Fruit fly (Drosophila melanogaster) whole organism, pupa: ENCODE data around the gene bam.

ENCODE experiments used
- CG10348 ChIP-seq: fragments of 200-800 bp; sonication (Bioruptor generic); IDR thresholded peaks from 2 replicates; pipeline ENCODE4 v1.3.6; 2022; ENCODE audit warnings: missing biosample characterization, missing genetic modification characterization
- CG12605 ChIP-seq: fragments of 200-800 bp; sonication (Bioruptor generic); IDR thresholded peaks from 2 replicates; pipeline ENCODE4 v1.3.6; 2022; ENCODE audit warnings: missing biosample characterization, missing genetic modification characterization
- CG13204 ChIP-seq: fragments of 200-800 bp; sonication (Bioruptor generic); optimal IDR thresholded peaks from 2 replicates; lab custom pipeline; 2018; ENCODE audit warnings: missing biosample characterization, mild to moderate bottlenecking, missing genetic modification characterization, moderate library complexity
- CG14655 ChIP-seq: fragments of 200-800 bp; sonication (Bioruptor generic); optimal IDR thresholded peaks from 3 replicates; lab custom pipeline; 2017; ENCODE audit warnings: mild to moderate bottlenecking, missing biosample characterization, missing genetic modification reagents, missing genetic modification characterization
- CG15710 ChIP-seq: fragments of 200-800 bp; sonication (Bioruptor generic); optimal IDR thresholded peaks from 2 replicates; lab custom pipeline; 2018; ENCODE audit warnings: missing biosample characterization, mild to moderate bottlenecking, missing genetic modification characterization, moderate library complexity
- CG17806 ChIP-seq: fragments of 200-800 bp; sonication (Bioruptor generic); optimal IDR thresholded peaks from 2 replicates; lab custom pipeline; 2018; ENCODE audit warnings: missing biosample characterization, mild to moderate bottlenecking, missing genetic modification characterization, moderate library complexity
- CG32121 ChIP-seq: fragments of 200-800 bp; sonication (Bioruptor generic); IDR thresholded peaks from 2 replicates; pipeline ENCODE4 v1.3.6; 2022; ENCODE audit warnings: missing biosample characterization, missing genetic modification characterization
- CG34367 ChIP-seq: fragments of 200-800 bp; sonication (Bioruptor generic); optimal IDR thresholded peaks from 2 replicates; lab custom pipeline; 2018; ENCODE audit warnings: missing biosample characterization, mild to moderate bottlenecking, missing genetic modification characterization
- CG4496 ChIP-seq: fragments of 200-800 bp; sonication (Bioruptor generic); IDR thresholded peaks from 3 replicates; pipeline ENCODE4 v1.3.6; 2022; ENCODE audit warnings: missing biosample characterization, missing genetic modification characterization
- CG8159 ChIP-seq: fragments of 200-800 bp; sonication (Bioruptor generic); optimal IDR thresholded peaks from 3 replicates; lab custom pipeline; 2018; ENCODE audit warnings: missing biosample characterization, mild to moderate bottlenecking, missing genetic modification characterization, moderate library complexity
- CG8301 ChIP-seq: fragments of 200-800 bp; sonication (Bioruptor generic); optimal IDR thresholded peaks from 2 replicates; lab custom pipeline; 2018; ENCODE audit warnings: missing biosample characterization, mild to moderate bottlenecking, missing genetic modification characterization
- CG9948 ChIP-seq: fragments of 200-800 bp; sonication (Bioruptor generic); optimal IDR thresholded peaks from 2 replicates; lab custom pipeline; 2018; ENCODE audit warnings: missing biosample characterization, mild to moderate bottlenecking, missing genetic modification characterization, moderate library complexity
- D1 ChIP-seq: fragments of 200-800 bp; sonication (Bioruptor generic); optimal IDR thresholded peaks from 2 replicates; lab custom pipeline; 2018; ENCODE audit warnings: missing biosample characterization, mild to moderate bottlenecking, missing genetic modification characterization, moderate library complexity
- EcR ChIP-seq: fragments of 200-800 bp; sonication (Bioruptor generic); optimal IDR thresholded peaks from 3 replicates; lab custom pipeline; 2019; ENCODE audit warnings: missing biosample characterization, missing genetic modification characterization, mild to moderate bottlenecking, moderate library complexity, missing genetic modification reagents
- Ets98B ChIP-seq: fragments of 200-800 bp; sonication (Bioruptor generic); IDR thresholded peaks from 2 replicates; pipeline ENCODE4 v1.3.6; 2022; ENCODE audit warnings: missing biosample characterization, missing genetic modification characterization
- Pif1A ChIP-seq: fragments of 200-800 bp; sonication (Bioruptor generic); optimal IDR thresholded peaks from 3 replicates; lab custom pipeline; 2016; ENCODE audit warnings: missing biosample characterization, missing genetic modification characterization
- Pif1B ChIP-seq: fragments of 200-800 bp; sonication (Bioruptor generic); optimal IDR thresholded peaks from 3 replicates; lab custom pipeline; 2016; ENCODE audit warnings: missing biosample characterization, missing genetic modification characterization
- Snoo ChIP-seq: fragments of 200-800 bp; sonication (Bioruptor generic); optimal IDR thresholded peaks from 3 replicates; lab custom pipeline; 2017; ENCODE audit warnings: missing biosample characterization, mild to moderate bottlenecking, missing genetic modification characterization, inconsistent platforms
- fd96Ca ChIP-seq: fragments of 200-800 bp; sonication (Bioruptor generic); IDR thresholded peaks from 3 replicates; pipeline ENCODE4 v1.3.6; 2022; ENCODE audit warnings: missing biosample characterization, missing genetic modification characterization
- gl ChIP-seq: fragments of 200-800 bp; sonication (Bioruptor generic); optimal IDR thresholded peaks from 2 replicates; lab custom pipeline; 2018; ENCODE audit warnings: missing biosample characterization, mild to moderate bottlenecking, missing genetic modification characterization
- rn ChIP-seq: fragments of 200-800 bp; sonication (Bioruptor generic); IDR thresholded peaks from 2 replicates; pipeline ENCODE4 v1.3.6; 2022; ENCODE audit warnings: missing biosample characterization, missing genetic modification characterization

bam gene

dm6 chr3R:25232271-25232989, 12.5 kb downstream of the bam start, which contains the start of gene Cad96Cb:
TSS of gene Cad96Cb (minus strand) at chr3R:25232321.
- TF ChIP-seq fd96Ca (GFP tag; lab: Robert Waterston, UW) (peak; percentile 56), CG10348 (GFP tag; lab: Robert Waterston, UW) (0 out of 2 replicates have a peak, but pooled peaks have one; percentile 7), EcR (GFP tag; lab: Kevin White, UChicago) (no peak), Ets98B (GFP tag; lab: Robert Waterston, UW) (peak; percentile 64), CG4496 (GFP tag; lab: Robert Waterston, UW) (peak; percentile 76; the same call in 2 of the 3 replicates), Pif1B (GFP tag; lab: Kevin White, UChicago) (peak; percentile 90), CG13204 (GFP tag; lab: Kevin White, UChicago) (peak; percentile 67), CG9948 (tag; lab: Kevin White, UChicago) (peak; percentile 92), Pif1A (GFP tag; lab: Kevin White, UChicago) (peak; percentile 93), CG15710 (tag; lab: Kevin White, UChicago) (peak; percentile 91), CG32121 (GFP tag; lab: Robert Waterston, UW) (peak; percentile 71; the same call in 1 of the 2 replicates), CG17806 (tag; lab: Kevin White, UChicago) (peak; percentile 84), Snoo (tag; lab: Kevin White, UChicago) (peak; percentile 92), rn (peak; percentile 54), gl (peak; percentile 68), D1 (tag; lab: Kevin White, UChicago) (peak; percentile 73), CG12605 (peak; percentile 49), CG8159 (tag; lab: Kevin White, UChicago) (peak; percentile 92), CG34367 (peak; percentile 82), CG8301 (tag; lab: Kevin White, UChicago) (peak; percentile 94), CG14655 (GFP tag; lab: Kevin White, UChicago) (peak; percentile 97)

dm6 chr3R:25225483-25225882, 19.4 kb downstream of the bam start:
- TF ChIP-seq rn (no peak), fd96Ca (GFP tag; lab: Robert Waterston, UW) (no peak), CG8301 (tag; lab: Kevin White, UChicago) (no peak), CG13204 (GFP tag; lab: Kevin White, UChicago) (no peak), Pif1A (GFP tag; lab: Kevin White, UChicago) (no peak), Pif1B (GFP tag; lab: Kevin White, UChicago) (no peak), CG9948 (tag; lab: Kevin White, UChicago) (no peak)

- TF ChIP-seq CG9948 (tag; lab: Kevin White, UChicago) = no peak
- no peak for TF ChIP-seq Ets98B (GFP tag; lab: Robert Waterston, UW)
- TF ChIP-seq D1 (tag; lab: Kevin White, UChicago) = no peak
- TF ChIP-seq CG10348 (GFP tag; lab: Robert Waterston, UW) = no peak
- TF ChIP-seq CG12605 = no peak
- no peak for TF ChIP-seq Pif1A (GFP tag; lab: Kevin White, UChicago)
- TF ChIP-seq fd96Ca (GFP tag; lab: Robert Waterston, UW) = no peak
- no peak for TF ChIP-seq CG14655 (GFP tag; lab: Kevin White, UChicago)
- no peak for TF ChIP-seq rn
- TF ChIP-seq CG13204 (GFP tag; lab: Kevin White, UChicago) = no peak
- no peak for TF ChIP-seq gl
- no peak for TF ChIP-seq CG15710 (tag; lab: Kevin White, UChicago)
- TF ChIP-seq CG8301 (tag; lab: Kevin White, UChicago) = no peak
- TF ChIP-seq Pif1B (GFP tag; lab: Kevin White, UChicago) = no peak
- TF ChIP-seq CG34367 = no peak
- TF ChIP-seq CG17806 (tag; lab: Kevin White, UChicago) = no peak
- TF ChIP-seq CG8159 (tag; lab: Kevin White, UChicago) = no peak
- TF ChIP-seq Snoo (tag; lab: Kevin White, UChicago) = no peak
- no peak for TF ChIP-seq EcR (GFP tag; lab: Kevin White, UChicago)
- TF ChIP-seq, all 21 proteins: peak for 0
Measured at dm6 chr3R:25221203-25221807, 23.6 kb downstream of the bam start, which contains the start of gene Alg9. TSS of gene Alg9 (plus strand) at chr3R:25221589.

dm6 chr3R:25219018-25219417, 25.9 kb downstream of the bam start, which contains the start of gene CG31103:
TSS of gene CG31103 (plus strand) at chr3R:25219318.
- TF ChIP-seq CG8301 (tag; lab: Kevin White, UChicago) = no peak
- TF ChIP-seq EcR (GFP tag; lab: Kevin White, UChicago) = no peak
- TF ChIP-seq CG14655 (GFP tag; lab: Kevin White, UChicago) = no peak
- no peak for TF ChIP-seq rn
- TF ChIP-seq D1 (tag; lab: Kevin White, UChicago) = no peak
- TF ChIP-seq CG8159 (tag; lab: Kevin White, UChicago) = no peak
- no peak for TF ChIP-seq CG15710 (tag; lab: Kevin White, UChicago)
- TF ChIP-seq CG4496 (GFP tag; lab: Robert Waterston, UW) = no peak
- no peak for TF ChIP-seq CG32121 (GFP tag; lab: Robert Waterston, UW)

dm6 chr3R:25215997-25216396, 28.9 kb downstream of the bam start, which contains the start of gene CG31106:
TSS of gene CG31106 (plus strand) at chr3R:25216297.
- TF ChIP-seq Pif1B (GFP tag; lab: Kevin White, UChicago) (no peak), CG15710 (tag; lab: Kevin White, UChicago) (no peak), CG34367 (no peak), Ets98B (GFP tag; lab: Robert Waterston, UW) (no peak), fd96Ca (GFP tag; lab: Robert Waterston, UW) (no peak), CG17806 (tag; lab: Kevin White, UChicago) (no peak), CG4496 (GFP tag; lab: Robert Waterston, UW) (no peak), CG12605 (no peak), CG9948 (tag; lab: Kevin White, UChicago) (no peak), Snoo (tag; lab: Kevin White, UChicago) (no peak), CG13204 (GFP tag; lab: Kevin White, UChicago) (no peak), D1 (tag; lab: Kevin White, UChicago) (no peak), EcR (GFP tag; lab: Kevin White, UChicago) (no peak), gl (no peak), rn (no peak)
